Worm (Caenorhabditis elegans) whole organism, L3 larva: ENCODE measurements around the gene Y73C8B.1.

ENCODE experiments used
- lin-39 ChIP-seq: fragments of 150-350 bp; optimal IDR thresholded peaks from 2 replicates; lab custom pipeline; 2018; ENCODE audit warnings: missing biosample characterization, missing genetic modification reagents, missing genetic modification characterization
- tbx-2 ChIP-seq: sonication (generic microtip); optimal IDR thresholded peaks from 2 replicates; lab custom pipeline; 2016; ENCODE audit warnings: mild to moderate bottlenecking, missing genetic modification characterization, missing compliant biosample characterization

DNA sequence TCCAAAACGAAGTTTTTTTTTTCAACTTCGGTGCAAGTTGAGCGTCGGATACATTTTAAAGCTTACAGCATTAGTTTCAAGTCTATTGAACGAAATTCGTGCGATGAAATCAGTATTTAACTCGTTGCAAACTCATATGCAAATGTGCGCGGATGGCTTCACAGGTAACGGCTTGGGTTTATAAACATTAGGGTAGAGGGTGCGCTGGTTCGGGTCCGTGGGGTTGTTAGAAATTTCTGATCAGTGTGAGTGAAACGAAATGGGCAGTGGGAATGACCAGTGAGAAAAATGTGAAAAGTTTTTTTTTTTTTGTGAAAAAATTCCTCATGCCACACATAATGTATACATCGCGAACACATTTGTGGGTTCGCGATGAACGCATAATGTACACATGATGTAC, 33.5 kb downstream of the Y73C8B.1 start:
- no peak for TF ChIP-seq tbx-2
- no peak for TF ChIP-seq lin-39 (tag; lab: Kevin White, UChicago)
